Fruit fly (Drosophila melanogaster) Kc167 (cell line): ENCODE data around the gene CG46512.
"Not testable (repeated sequence)": the region's sequence is repeated elsewhere in the genome, so short reads cannot be mapped to it uniquely, and the experiment has no call there.

Experiments
- Myc ChIP-seq: fragments of >200 bp; optimal IDR thresholded peaks from 2 replicates; lab custom pipeline; 2017; ENCODE audit warnings: missing external identifiers
- Sin3A ChIP-seq: fragments of >200 bp; optimal IDR thresholded peaks from 2 replicates; lab custom pipeline; 2018; ENCODE audit warnings: missing external identifiers
- h ChIP-seq: fragments of >200 bp; optimal IDR thresholded peaks from 3 replicates; lab custom pipeline; 2018; ENCODE audit warnings: missing external identifiers
- psq ChIP-seq: fragments of >200 bp; optimal IDR thresholded peaks from 2 replicates; lab custom pipeline; 2017; ENCODE audit warnings: missing external identifiers
- ttk ChIP-seq: sonication (Bioruptor generic); optimal IDR thresholded peaks from 2 replicates; lab custom pipeline; 2017; ENCODE audit warnings: missing external identifiers

Gene CG46512

dm6 chrX:22212028-22212427 is 24.9 kb downstream of the CG46512 start, which contains the start of gene CG46516:
TSS of gene CG46516 (plus strand) at chrX:22212328.
- not testable (repeated sequence) for TF ChIP-seq h (lab: Kevin White, UChicago); psq (lab: Kevin White, UChicago); ttk

dm6 chrX:22217079-22217478 is 29.9 kb downstream of the CG46512 start, which contains the start of gene CG46517:
TSS of gene CG46517 (plus strand) at chrX:22217379.
- TF ChIP-seq h (lab: Kevin White, UChicago); psq (lab: Kevin White, UChicago); Myc: not testable (repeated sequence)

- not testable (repeated sequence) for TF ChIP-seq Myc; psq (lab: Kevin White, UChicago); ttk
Measured at dm6 chrX:22226273-22226672, 39.1 kb downstream of the CG46512 start, which contains the start of gene CG46518. TSS of gene CG46518 (plus strand) at chrX:22226573.

- not testable (repeated sequence) for TF ChIP-seq Sin3A (lab: Kevin White, UChicago); h (lab: Kevin White, UChicago); Myc
Measured at dm6 chrX:22231270-22231669, 44.1 kb downstream of the CG46512 start, which contains the start of gene CG46519. TSS of gene CG46519 (plus strand) at chrX:22231570.

- TF ChIP-seq h, psq, Sin3A (lab: Kevin White, UChicago): not testable (repeated sequence)
Measured at dm6 chrX:22236265-22236664, 49.1 kb downstream of the CG46512 start, which contains the start of gene CG46520. TSS of gene CG46520 (plus strand) at chrX:22236565.
